Worm (Caenorhabditis elegans) whole organism, L2 larva: Measurements from ENCODE around the gene F58A4.2.
A peak's percentile ranks its signal among the peaks of the same experiment; 100 is the strongest.

Experiments
- C34F6.9 ChIP-seq: fragments of 150-350 bp; optimal IDR thresholded peaks from 2 replicates; lab custom pipeline; 2014; ENCODE audit warnings: missing biosample characterization, missing genetic modification characterization
- F13H6.1 ChIP-seq: sonication (generic microtip); optimal IDR thresholded peaks from 2 replicates; lab custom pipeline; 2016; ENCODE audit warnings: missing genetic modification characterization, missing compliant biosample characterization
- R02D3.7 ChIP-seq: fragments of 150-350 bp; optimal IDR thresholded peaks from 2 replicates; lab custom pipeline; 2014; ENCODE audit warnings: missing biosample characterization, missing genetic modification characterization
- Y55F3AM.14 ChIP-seq: fragments of 200-800 bp; sonication (Bioruptor generic); optimal IDR thresholded peaks from 2 replicates; lab custom pipeline; 2018; ENCODE audit warnings: mild to moderate bottlenecking, missing genetic modification characterization, missing compliant biosample characterization
- alr-1 ChIP-seq: fragments of 150-350 bp; optimal IDR thresholded peaks from 2 replicates; lab custom pipeline; 2014; ENCODE audit warnings: missing biosample characterization, missing genetic modification characterization
- ama-1 ChIP-seq: fragments of 150-350 bp; optimal IDR thresholded peaks from 2 replicates; lab custom pipeline; 2018; ENCODE audit warnings: inconsistent platforms
- blmp-1 ChIP-seq: sonication (generic microtip); optimal IDR thresholded peaks from 2 replicates; lab custom pipeline; 2017; ENCODE audit warnings: missing genetic modification characterization, mild to moderate bottlenecking, missing compliant biosample characterization, antibody characterized with exemption, moderate library complexity; ENCODE audit not compliant: insufficient read depth
- ceh-82 ChIP-seq: fragments of 150-350 bp; optimal IDR thresholded peaks from 2 replicates; lab custom pipeline; 2014; ENCODE audit warnings: missing biosample characterization, missing genetic modification characterization
- crh-2 ChIP-seq: sonication (generic microtip); optimal IDR thresholded peaks from 2 replicates; lab custom pipeline; 2017; ENCODE audit warnings: missing biosample characterization, missing genetic modification characterization
- dmd-4 ChIP-seq: sonication (generic microtip); optimal IDR thresholded peaks from 2 replicates; lab custom pipeline; 2017; ENCODE audit warnings: missing biosample characterization, missing genetic modification characterization
- egl-27 ChIP-seq: sonication (generic microtip); optimal IDR thresholded peaks from 3 replicates; lab custom pipeline; 2017; ENCODE audit warnings: missing biosample characterization, missing genetic modification reagents, missing genetic modification characterization
- elt-1 ChIP-seq: fragments of 150-350 bp; optimal IDR thresholded peaks from 2 replicates; lab custom pipeline; 2014; ENCODE audit warnings: missing biosample characterization, missing genetic modification characterization
- elt-3 ChIP-seq: sonication (generic microtip); optimal IDR thresholded peaks from 2 replicates; lab custom pipeline; 2017; ENCODE audit warnings: missing biosample characterization, missing genetic modification characterization
- fos-1 ChIP-seq: fragments of 150-350 bp; optimal IDR thresholded peaks from 2 replicates; lab custom pipeline; 2014; ENCODE audit warnings: missing biosample characterization, missing genetic modification characterization
- gmeb-1 ChIP-seq: fragments of 150-350 bp; optimal IDR thresholded peaks from 2 replicates; lab custom pipeline; 2014; ENCODE audit warnings: missing biosample characterization, missing genetic modification characterization
- lin-11 ChIP-seq: fragments of 150-350 bp; sonication (generic microtip); optimal IDR thresholded peaks from 2 replicates; lab custom pipeline; 2014; ENCODE audit warnings: missing biosample characterization, missing genetic modification characterization, inconsistent platforms, mixed read lengths
- lin-39 ChIP-seq: fragments of 150-350 bp; optimal IDR thresholded peaks from 2 replicates; lab custom pipeline; 2014; ENCODE audit warnings: missing biosample characterization, missing genetic modification reagents, missing genetic modification characterization
- lsy-2 ChIP-seq, 2 experiments: fragments of 150-350 bp in 1 of 2; sonication (generic microtip) in 1 of 2; optimal IDR thresholded peaks; 2 replicates each; lab custom pipeline; 2014 to 2017; ENCODE audit warnings: missing biosample characterization in 2 of 2, missing genetic modification characterization in 2 of 2
- mab-5 ChIP-seq: fragments of 150-350 bp; optimal IDR thresholded peaks from 2 replicates; lab custom pipeline; 2014; ENCODE audit warnings: missing biosample characterization, missing genetic modification characterization
- mbf-1 ChIP-seq: sonication (generic microtip); optimal IDR thresholded peaks from 2 replicates; lab custom pipeline; 2017; ENCODE audit warnings: missing biosample characterization, missing genetic modification characterization
- mdl-1 ChIP-seq, 2 experiments: fragments of 150-350 bp in 1 of 2; sonication (generic microtip) in 1 of 2; optimal IDR thresholded peaks; 2 replicates each; lab custom pipeline; 2017; ENCODE audit warnings: missing biosample characterization in 2 of 2, missing genetic modification characterization in 2 of 2
- nhr-21 ChIP-seq: fragments of 150-350 bp; optimal IDR thresholded peaks from 2 replicates; lab custom pipeline; 2014; ENCODE audit warnings: missing biosample characterization, missing genetic modification characterization
- nhr-23 ChIP-seq: fragments of 150-350 bp; optimal IDR thresholded peaks from 2 replicates; lab custom pipeline; 2014; ENCODE audit warnings: missing biosample characterization, missing genetic modification reagents, missing genetic modification characterization
- nhr-237 ChIP-seq: fragments of 150-350 bp; optimal IDR thresholded peaks from 2 replicates; lab custom pipeline; 2014; ENCODE audit warnings: missing biosample characterization, missing genetic modification characterization
- nhr-25 ChIP-seq: fragments of 150-350 bp; sonication (generic microtip); optimal IDR thresholded peaks from 3 replicates; lab custom pipeline; 2014; ENCODE audit warnings: missing biosample characterization, missing genetic modification characterization
- peb-1 ChIP-seq: fragments of 150-350 bp; optimal IDR thresholded peaks from 2 replicates; lab custom pipeline; 2014; ENCODE audit warnings: missing biosample characterization, missing genetic modification characterization
- sem-4 ChIP-seq: fragments of 150-350 bp; optimal IDR thresholded peaks from 2 replicates; lab custom pipeline; 2014; ENCODE audit warnings: missing biosample characterization, missing genetic modification reagents, missing genetic modification characterization
- skn-1 ChIP-seq: sonication (generic microtip); optimal IDR thresholded peaks from 2 replicates; lab custom pipeline; 2017; ENCODE audit warnings: missing biosample characterization, missing genetic modification characterization
- sma-3 ChIP-seq: sonication (generic microtip); optimal IDR thresholded peaks from 2 replicates; lab custom pipeline; 2016; ENCODE audit warnings: missing genetic modification reagents, missing genetic modification characterization, missing compliant biosample characterization
- sma-9 ChIP-seq, 2 experiments: fragments of 150-350 bp in 1 of 2; sonication (generic microtip) in 1 of 2; optimal IDR thresholded peaks; 2 replicates each; lab custom pipeline; 2014 to 2016; ENCODE audit warnings: missing genetic modification characterization in 2 of 2, mild to moderate bottlenecking in 1 of 2, missing biosample characterization in 1 of 2, missing compliant biosample characterization in 1 of 2, missing genetic modification reagents in 1 of 2, moderate library complexity in 1 of 2
- unc-55 ChIP-seq: fragments of 150-350 bp; sonication (generic microtip); optimal IDR thresholded peaks from 3 replicates; lab custom pipeline; 2014; ENCODE audit warnings: missing biosample characterization, missing genetic modification reagents, missing genetic modification characterization
- unc-62 ChIP-seq: fragments of 150-350 bp; optimal IDR thresholded peaks from 2 replicates; lab custom pipeline; 2014; ENCODE audit warnings: missing biosample characterization, missing genetic modification reagents, missing genetic modification characterization
- ztf-1 ChIP-seq: fragments of 200-800 bp; sonication (Bioruptor generic); conservative IDR thresholded peaks from 2 replicates; pipeline ENCODE4 v1.3.6; 2022; ENCODE audit warnings: missing genetic modification characterization, missing compliant biosample characterization
- ztf-11 ChIP-seq: sonication (generic microtip); optimal IDR thresholded peaks from 2 replicates; lab custom pipeline; 2017; ENCODE audit warnings: missing biosample characterization, missing genetic modification characterization
- ztf-4 ChIP-seq: fragments of 150-350 bp; optimal IDR thresholded peaks from 2 replicates; lab custom pipeline; 2014; ENCODE audit warnings: missing biosample characterization, missing genetic modification characterization

Gene F58A4.2

ce11 chrIII:9600645-9601044, at the start of gene F58A4.2:
Gene F58A4.2 (minus strand): TSS chrIII:9600745.
- TF ChIP-seq F13H6.1 (no peak), elt-3 (tag; lab: Kevin White, UChicago) (no peak), peb-1 (no peak), skn-1 (tag; lab: Kevin White, UChicago) (no peak), R02D3.7 (tag; lab: Kevin White, UChicago) (no peak), lin-39 (tag; lab: Kevin White, UChicago) (no peak), crh-2 (tag; lab: Kevin White, UChicago) (no peak), gmeb-1 (tag; lab: Kevin White, UChicago) (no peak), nhr-237 (tag; lab: Kevin White, UChicago) (no peak), ceh-82 (tag; lab: Kevin White, UChicago) (no peak), ztf-4 (tag; lab: Kevin White, UChicago) (no peak), elt-1 (no peak), unc-62 (GFP tag; lab: Kevin White, UChicago) (no peak), C34F6.9 (tag; lab: Kevin White, UChicago) (no peak), lin-11 (tag; lab: Kevin White, UChicago) (no peak), dmd-4 (tag; lab: Kevin White, UChicago) (no peak), ztf-1 (no peak)

- TF ChIP-seq nhr-21 (tag; lab: Kevin White, UChicago), result peak; percentile 82
- TF ChIP-seq sma-9 (GFP tag; optimal IDR thresholded peaks at IDR 0.05; lab: Kevin White, UChicago), result peak; percentile 50
- no peak for TF ChIP-seq sma-9 (tag; optimal IDR thresholded peaks at IDR 0.05; lab: Kevin White, UChicago)
- peak; percentile 42 for TF ChIP-seq elt-1
- TF ChIP-seq fos-1 (tag; lab: Kevin White, UChicago), result peak; percentile 41
- no peak for TF ChIP-seq dmd-4 (tag; lab: Kevin White, UChicago)
- peak; percentile 79 for TF ChIP-seq egl-27 (tag; lab: Kevin White, UChicago)
- no peak for TF ChIP-seq unc-55 (GFP tag; lab: Kevin White, UChicago)
- TF ChIP-seq sem-4 (tag; lab: Kevin White, UChicago), result peak; percentile 21
- TF ChIP-seq blmp-1 (tag; lab: Kevin White, UChicago), result peak; percentile 83
- TF ChIP-seq nhr-25 (tag; lab: Kevin White, UChicago), result no peak
- TF ChIP-seq, all 48 proteins: peak for 7
Observed at ce11 chrIII:9646440-9647021, 46.0 kb upstream of the F58A4.2 start.

- TF ChIP-seq dmd-4 (tag; lab: Kevin White, UChicago) (no peak), nhr-23 (tag; lab: Kevin White, UChicago) (no peak), sma-3 (no peak), blmp-1 (tag; lab: Kevin White, UChicago) (peak; percentile 22), unc-55 (GFP tag; lab: Kevin White, UChicago) (no peak), mdl-1 (tag; optimal IDR thresholded peaks at IDR 0.05; lab: Kevin White, UChicago) (no peak), nhr-21 (tag; lab: Kevin White, UChicago) (no peak), fos-1 (tag; lab: Kevin White, UChicago) (peak; percentile 5), peb-1 (no peak), ceh-82 (tag; lab: Kevin White, UChicago) (no peak), skn-1 (tag; lab: Kevin White, UChicago) (no peak), R02D3.7 (tag; lab: Kevin White, UChicago) (no peak), sem-4 (tag; lab: Kevin White, UChicago) (no peak), C34F6.9 (tag; lab: Kevin White, UChicago) (no peak), mbf-1 (tag; lab: Kevin White, UChicago) (no peak), ztf-11 (tag; lab: Kevin White, UChicago) (no peak), egl-27 (tag; lab: Kevin White, UChicago) (peak; percentile 43), ztf-4 (tag; lab: Kevin White, UChicago) (no peak)
Observed at ce11 chrIII:9645099-9645498, 44.6 kb upstream of the F58A4.2 start.

- TF ChIP-seq alr-1 (tag; lab: Kevin White, UChicago) (no peak), crh-2 (tag; lab: Kevin White, UChicago) (no peak), lin-11 (tag; lab: Kevin White, UChicago) (no peak), ztf-1 (no peak), Y55F3AM.14 (GFP tag; lab: Kevin White, UChicago) (no peak), blmp-1 (tag; lab: Kevin White, UChicago) (no peak), lsy-2 (tag; optimal IDR thresholded peaks at IDR 0.05; lab: Kevin White, UChicago) (no peak), elt-3 (tag; lab: Kevin White, UChicago) (no peak), F13H6.1 (no peak), C34F6.9 (tag; lab: Kevin White, UChicago) (no peak), unc-55 (GFP tag; lab: Kevin White, UChicago) (no peak), unc-62 (GFP tag; lab: Kevin White, UChicago) (no peak), mab-5 (tag; lab: Kevin White, UChicago) (no peak), sma-3 (no peak), peb-1 (no peak), ama-1 (lab: Kevin White, UChicago) (no peak)
Observed at ce11 chrIII:9642110-9642509, 41.6 kb upstream of the F58A4.2 start.
